Worm (Caenorhabditis elegans): ENCODE results near the gene T01C3.3.
A peak's percentile ranks its signal among the peaks of the same experiment; 100 is the strongest.

ce11 chrV:15028896-15029519 lies 36.5 kb upstream of the T01C3.3 start, which contains the start of gene F14H8.8:
- no peak for TF ChIP-seq pax-3 (tag; optimal IDR thresholded peaks at IDR 0.05)
- TF ChIP-seq lin-39 (tag; optimal IDR thresholded peaks at IDR 0.05) = no peak
- no peak for TF ChIP-seq elt-2 (tag; optimal IDR thresholded peaks at IDR 0.05)
- TF ChIP-seq grh-1 (GFP tag; IDR thresholded peaks at IDR 0.05) = peak; percentile 49; the same call in 1 of the 2 replicates
- TF ChIP-seq C34B4.2 (tag; optimal IDR thresholded peaks at IDR 0.05) = no peak
- TF ChIP-seq unc-62 (GFP tag; optimal IDR thresholded peaks at IDR 0.05) = no peak
- TF ChIP-seq pag-3 (tag; optimal IDR thresholded peaks at IDR 0.05; ENCODE audit: borderline replicate concordance, insufficient read depth) = no peak
- TF ChIP-seq Y116A8C.19 (tag; optimal IDR thresholded peaks at IDR 0.05; ENCODE audit: borderline replicate concordance) = no peak
- no peak for TF ChIP-seq nhr-71 (tag; optimal IDR thresholded peaks at IDR 0.05)
- TF ChIP-seq zag-1 (tag; optimal IDR thresholded peaks at IDR 0.05) = no peak
- no peak for TF ChIP-seq nhr-77 (tag; optimal IDR thresholded peaks at IDR 0.05)
- TF ChIP-seq egl-27 (tag; optimal IDR thresholded peaks at IDR 0.05) = no peak

Data from whole organism, L1 larva.